Worm (Caenorhabditis elegans) whole organism, L4 larva: ENCODE data around the gene K12H6.5.
A peak's percentile ranks its signal among the peaks of the same experiment; 100 is the strongest.

Experiments
- T20F7.1 ChIP-seq: fragments of 200-800 bp; sonication (Bioruptor generic); optimal IDR thresholded peaks from 2 replicates; lab custom pipeline; 2018; ENCODE audit warnings: mild to moderate bottlenecking, missing genetic modification characterization, missing compliant biosample characterization
- Y105C5A.15 ChIP-seq: fragments of 200-800 bp; sonication (Bioruptor generic); IDR thresholded peaks from 2 replicates; pipeline ENCODE4 v1.3.6; 2022; ENCODE audit warnings: missing genetic modification characterization, missing compliant biosample characterization
- Y48G9A.11 ChIP-seq: fragments of 200-800 bp; sonication (Bioruptor generic); IDR thresholded peaks from 2 replicates; pipeline ENCODE4 v1.3.6; 2022; ENCODE audit warnings: missing genetic modification reagents, missing genetic modification characterization, missing compliant biosample characterization
- Y5F2A.4 ChIP-seq: fragments of 200-800 bp; sonication (Bioruptor generic); optimal IDR thresholded peaks from 2 replicates; lab custom pipeline; 2018; ENCODE audit warnings: mild to moderate bottlenecking, missing genetic modification characterization, missing compliant biosample characterization
- Y75B8A.6 ChIP-seq: fragments of 200-800 bp; sonication (Bioruptor generic); IDR thresholded peaks from 2 replicates; pipeline ENCODE4 v1.3.6; 2022; ENCODE audit warnings: missing genetic modification reagents, missing genetic modification characterization, missing compliant biosample characterization
- ZK337.2 ChIP-seq: fragments of 200-800 bp; sonication (Bioruptor generic); IDR thresholded peaks from 2 replicates; pipeline ENCODE4 v1.3.6; 2022; ENCODE audit warnings: missing genetic modification reagents, missing genetic modification characterization, missing compliant biosample characterization
- ama-1 ChIP-seq: fragments of 150-350 bp; optimal IDR thresholded peaks from 2 replicates; lab custom pipeline; 2014; ENCODE audit warnings: inconsistent platforms, mixed read lengths
- ceh-20 ChIP-seq: fragments of 200-800 bp; sonication (Bioruptor generic); IDR thresholded peaks from 2 replicates; pipeline ENCODE4 v1.3.6; 2022; ENCODE audit warnings: missing genetic modification reagents, missing genetic modification characterization, missing compliant biosample characterization
- ceh-28 ChIP-seq: fragments of 150-350 bp; optimal IDR thresholded peaks from 2 replicates; lab custom pipeline; 2014; ENCODE audit warnings: missing biosample characterization, missing genetic modification reagents, missing genetic modification characterization
- ceh-82 ChIP-seq: sonication (generic microtip); optimal IDR thresholded peaks from 2 replicates; lab custom pipeline; 2017; ENCODE audit warnings: missing biosample characterization, missing genetic modification characterization
- ces-1 ChIP-seq: fragments of 150-350 bp; sonication (generic microtip); optimal IDR thresholded peaks from 4 replicates; lab custom pipeline; 2014; ENCODE audit warnings: missing biosample characterization, missing genetic modification reagents, missing genetic modification characterization
- ctbp-1 ChIP-seq: fragments of 200-800 bp; sonication (Bioruptor generic); IDR thresholded peaks from 2 replicates; pipeline ENCODE4 v1.3.6; 2022; ENCODE audit warnings: missing genetic modification reagents, missing genetic modification characterization, missing compliant biosample characterization
- daf-12 ChIP-seq: fragments of 150-350 bp; optimal IDR thresholded peaks from 2 replicates; lab custom pipeline; 2014; ENCODE audit warnings: missing biosample characterization, missing genetic modification reagents, missing genetic modification characterization
- daf-8 ChIP-seq: fragments of 200-800 bp; sonication (Bioruptor generic); IDR thresholded peaks from 2 replicates; pipeline ENCODE4 v1.3.6; 2022; ENCODE audit warnings: missing genetic modification characterization, missing compliant biosample characterization
- dpl-1 ChIP-seq: fragments of 150-350 bp; optimal IDR thresholded peaks from 2 replicates; lab custom pipeline; 2014; ENCODE audit warnings: missing biosample characterization, missing genetic modification reagents, missing genetic modification characterization
- duxl-1 ChIP-seq: sonication (generic microtip); optimal IDR thresholded peaks from 2 replicates; lab custom pipeline; 2016; ENCODE audit warnings: mild to moderate bottlenecking, missing genetic modification characterization, moderate library complexity, missing compliant biosample characterization; ENCODE audit not compliant: poor library complexity
- dve-1 ChIP-seq: sonication (generic microtip); optimal IDR thresholded peaks from 2 replicates; lab custom pipeline; 2017; ENCODE audit warnings: antibody characterized with exemption, mild to moderate bottlenecking, missing genetic modification characterization, missing compliant biosample characterization; ENCODE audit not compliant: insufficient read depth
- egl-27 ChIP-seq: sonication (generic microtip); optimal IDR thresholded peaks from 3 replicates; lab custom pipeline; 2017; ENCODE audit warnings: missing biosample characterization, missing genetic modification reagents, missing genetic modification characterization
- lin-29 ChIP-seq: fragments of 200-800 bp; sonication (Bioruptor generic); IDR thresholded peaks from 2 replicates; pipeline ENCODE4 v1.3.6; 2022; ENCODE audit warnings: missing genetic modification reagents, missing genetic modification characterization, missing compliant biosample characterization
- lin-39 ChIP-seq: fragments of 150-350 bp; optimal IDR thresholded peaks from 2 replicates; lab custom pipeline; 2014; ENCODE audit warnings: missing biosample characterization, missing genetic modification reagents, missing genetic modification characterization
- madf-5 ChIP-seq, 2 experiments: fragments of 200-800 bp; sonication (Bioruptor generic); IDR thresholded peaks; 2 replicates each; pipeline ENCODE4 v1.3.6; 2022; ENCODE audit warnings: missing compliant biosample characterization in 2 of 2, missing genetic modification characterization in 2 of 2
- mdt-29 ChIP-seq: fragments of 200-800 bp; sonication (Bioruptor generic); IDR thresholded peaks from 2 replicates; pipeline ENCODE4 v1.3.6; 2022; ENCODE audit warnings: missing genetic modification reagents, missing genetic modification characterization, missing compliant biosample characterization
- mep-1 ChIP-seq: fragments of 150-350 bp; sonication (generic microtip); optimal IDR thresholded peaks from 3 replicates; lab custom pipeline; 2014; ENCODE audit warnings: missing biosample characterization, missing genetic modification characterization
- mes-2 ChIP-seq: sonication (generic microtip); optimal IDR thresholded peaks from 2 replicates; lab custom pipeline; 2016; ENCODE audit warnings: missing genotype, mild to moderate bottlenecking, missing genetic modification characterization, missing compliant biosample characterization; ENCODE audit not compliant: poor library complexity, severe bottlenecking
- nhr-25 ChIP-seq: sonication (generic microtip); optimal IDR thresholded peaks from 2 replicates; lab custom pipeline; 2017; ENCODE audit warnings: missing genetic modification characterization, mild to moderate bottlenecking, missing compliant biosample characterization, antibody characterized with exemption, moderate library complexity, borderline replicate concordance; ENCODE audit not compliant: insufficient read depth
- nhr-41 ChIP-seq: fragments of 200-800 bp; sonication (Bioruptor generic); IDR thresholded peaks from 2 replicates; pipeline ENCODE4 v1.3.6; 2022; ENCODE audit warnings: missing genetic modification reagents, missing genetic modification characterization, missing compliant biosample characterization
- nhr-42 ChIP-seq: fragments of 200-800 bp; sonication (Bioruptor generic); IDR thresholded peaks from 2 replicates; pipeline ENCODE4 v1.3.6; 2022; ENCODE audit warnings: missing genetic modification characterization, missing compliant biosample characterization
- nhr-48 ChIP-seq: sonication (generic microtip); optimal IDR thresholded peaks from 2 replicates; lab custom pipeline; 2016; ENCODE audit warnings: mild to moderate bottlenecking, missing genetic modification characterization, missing compliant biosample characterization
- nhr-6 ChIP-seq: fragments of 150-350 bp; optimal IDR thresholded peaks from 2 replicates; lab custom pipeline; 2014; ENCODE audit warnings: missing biosample characterization, missing genetic modification characterization
- pha-4 ChIP-seq, 2 experiments: fragments of 150-350 bp in 1 of 2; fragments of 200-800 bp in 1 of 2; sonication (Bioruptor generic) in 1 of 2; IDR thresholded peaks in 1 of 2; optimal IDR thresholded peaks in 1 of 2; 2 replicates each; pipeline versions ENCODE4 v1.3.6 to Lab custom; 2014 to 2022; ENCODE audit warnings: missing genetic modification characterization in 2 of 2, missing genetic modification reagents in 2 of 2, missing biosample characterization in 1 of 2, missing compliant biosample characterization in 1 of 2
- rbr-2 ChIP-seq: sonication (generic microtip); optimal IDR thresholded peaks from 2 replicates; lab custom pipeline; 2016; ENCODE audit warnings: missing genotype, missing genetic modification characterization, missing compliant biosample characterization
- saeg-2 ChIP-seq: fragments of 200-800 bp; sonication (Bioruptor generic); IDR thresholded peaks from 2 replicates; pipeline ENCODE4 v1.3.6; 2022; ENCODE audit warnings: missing genetic modification reagents, missing genetic modification characterization, missing compliant biosample characterization
- sdz-12 ChIP-seq: fragments of 200-800 bp; sonication (Bioruptor generic); optimal IDR thresholded peaks from 2 replicates; lab custom pipeline; 2018; ENCODE audit warnings: mild to moderate bottlenecking, missing genetic modification characterization, missing compliant biosample characterization
- set-16 ChIP-seq: fragments of 200-800 bp; sonication (Bioruptor generic); IDR thresholded peaks from 2 replicates; pipeline ENCODE4 v1.3.6; 2022; ENCODE audit warnings: missing genetic modification reagents, missing genetic modification characterization, missing compliant biosample characterization
- spr-1 ChIP-seq: sonication (generic microtip); optimal IDR thresholded peaks from 2 replicates; lab custom pipeline; 2016; ENCODE audit warnings: mild to moderate bottlenecking, missing genetic modification characterization, missing compliant biosample characterization
- spr-3 ChIP-seq: fragments of 200-800 bp; sonication (Bioruptor generic); optimal IDR thresholded peaks from 2 replicates; lab custom pipeline; 2018; ENCODE audit warnings: mild to moderate bottlenecking, missing genetic modification characterization, missing compliant biosample characterization
- tag-97 ChIP-seq: fragments of 200-800 bp; sonication (Bioruptor generic); IDR thresholded peaks from 2 replicates; pipeline ENCODE4 v1.3.6; 2022; ENCODE audit warnings: missing genetic modification characterization, missing compliant biosample characterization
- tra-1 ChIP-seq: fragments of 200-800 bp; sonication (Bioruptor generic); IDR thresholded peaks from 2 replicates; pipeline ENCODE4 v1.3.6; 2022; ENCODE audit warnings: missing genetic modification reagents, missing genetic modification characterization, missing compliant biosample characterization
- unc-130 ChIP-seq: sonication (generic microtip); optimal IDR thresholded peaks from 2 replicates; lab custom pipeline; 2016; ENCODE audit warnings: missing genetic modification reagents, missing genetic modification characterization, missing compliant biosample characterization
- unc-39 ChIP-seq: sonication (generic microtip); optimal IDR thresholded peaks from 2 replicates; lab custom pipeline; 2017; ENCODE audit warnings: missing biosample characterization, missing genetic modification characterization
- unc-62 ChIP-seq, 3 experiments: fragments of 150-350 bp in 1 of 3; sonication (generic microtip); optimal IDR thresholded peaks in 2 of 3; peaks in 1 of 3; 1 replicate in 1 of 3; 2 replicates in 2 of 3; lab custom pipeline; 2014 to 2017; ENCODE audit warnings: missing biosample characterization in 3 of 3, missing genetic modification characterization in 3 of 3, missing genetic modification reagents in 3 of 3, missing genotype in 1 of 3
- zfp-2 ChIP-seq: sonication (generic microtip); optimal IDR thresholded peaks from 2 replicates; lab custom pipeline; 2016; ENCODE audit warnings: mild to moderate bottlenecking, missing genetic modification characterization, missing compliant biosample characterization

K12H6.5 gene

DNA sequence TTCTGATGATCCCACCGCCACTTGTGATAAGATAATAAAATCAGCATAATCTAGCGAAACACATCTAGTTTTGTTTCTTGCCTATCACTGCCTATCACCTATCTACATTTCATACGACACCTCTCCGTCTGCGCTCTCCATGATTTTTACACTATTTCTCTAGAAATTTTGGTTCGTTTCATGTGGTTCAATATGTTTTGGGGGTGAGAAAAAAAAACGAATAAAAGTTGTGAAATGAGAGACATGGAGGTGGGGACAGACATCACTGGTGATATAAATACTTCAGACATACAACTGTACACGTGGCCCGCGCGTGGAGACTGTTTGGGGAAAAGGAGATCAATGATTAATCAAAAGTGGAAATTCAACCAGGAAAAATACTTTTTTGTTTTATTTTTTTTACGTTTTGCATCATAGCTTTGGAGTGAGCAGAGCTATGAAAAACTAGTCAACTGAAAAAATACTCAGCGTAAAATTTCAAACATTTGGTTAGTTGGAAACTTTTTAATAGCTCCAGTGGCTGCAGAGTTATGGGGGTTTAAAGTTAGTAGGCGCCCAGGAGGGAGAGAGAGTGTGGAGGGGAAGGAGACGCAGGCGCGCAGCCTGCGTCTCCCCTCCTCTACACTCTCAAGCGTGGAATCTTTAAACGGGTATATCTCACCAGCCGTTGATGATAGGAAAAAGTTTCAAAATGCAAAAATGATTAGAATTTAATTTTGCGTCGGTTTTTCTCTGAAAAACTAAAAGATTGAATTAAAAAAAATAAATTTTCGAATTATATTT is 23.0 kb downstream of the K12H6.5 start (continued):
- peak; percentile 64 for TF ChIP-seq dve-1 (tag; lab: Kevin White, UChicago)
- no peak for TF ChIP-seq ces-1 (GFP tag; lab: Kevin White, UChicago)
- TF ChIP-seq nhr-48 (tag; lab: Kevin White, UChicago): peak; percentile 70
- no peak for TF ChIP-seq dpl-1 (GFP tag; lab: Kevin White, UChicago)
- TF ChIP-seq ctbp-1 (GFP tag; lab: Robert Waterston, UW): no peak

DNA sequence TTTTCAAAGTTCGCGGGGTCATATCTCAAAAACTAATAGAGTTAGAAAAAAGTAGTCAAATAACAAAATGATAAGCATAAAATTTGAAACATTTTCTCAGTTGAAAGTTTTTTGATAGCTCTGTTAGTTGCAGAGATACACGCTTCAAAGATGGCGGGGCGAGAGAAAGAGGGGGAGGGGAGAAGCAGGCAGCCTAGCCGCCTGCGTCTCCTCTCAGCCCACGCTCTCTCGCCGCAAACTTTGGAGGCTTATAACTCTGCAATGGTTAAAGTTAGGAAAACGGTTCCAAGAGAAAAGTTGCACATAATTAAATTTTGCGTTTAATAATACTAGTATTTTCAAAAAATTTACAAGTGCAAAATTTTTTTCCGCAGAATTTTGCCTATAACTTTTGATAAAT is 24.2 kb downstream of the K12H6.5 start:
- TF ChIP-seq set-16 (GFP tag; lab: Robert Waterston, UW) (peak; percentile 54), unc-62 (GFP tag; optimal IDR thresholded peaks at IDR 0.05 in 1 of 2; lab: Kevin White, UChicago) (peak in 1 of 2 experiments; percentile 55), unc-62 (tag; optimal IDR thresholded peaks at IDR 0.05; lab: Kevin White, UChicago) (no peak), lin-29 (GFP tag; lab: Robert Waterston, UW) (no peak)

DNA sequence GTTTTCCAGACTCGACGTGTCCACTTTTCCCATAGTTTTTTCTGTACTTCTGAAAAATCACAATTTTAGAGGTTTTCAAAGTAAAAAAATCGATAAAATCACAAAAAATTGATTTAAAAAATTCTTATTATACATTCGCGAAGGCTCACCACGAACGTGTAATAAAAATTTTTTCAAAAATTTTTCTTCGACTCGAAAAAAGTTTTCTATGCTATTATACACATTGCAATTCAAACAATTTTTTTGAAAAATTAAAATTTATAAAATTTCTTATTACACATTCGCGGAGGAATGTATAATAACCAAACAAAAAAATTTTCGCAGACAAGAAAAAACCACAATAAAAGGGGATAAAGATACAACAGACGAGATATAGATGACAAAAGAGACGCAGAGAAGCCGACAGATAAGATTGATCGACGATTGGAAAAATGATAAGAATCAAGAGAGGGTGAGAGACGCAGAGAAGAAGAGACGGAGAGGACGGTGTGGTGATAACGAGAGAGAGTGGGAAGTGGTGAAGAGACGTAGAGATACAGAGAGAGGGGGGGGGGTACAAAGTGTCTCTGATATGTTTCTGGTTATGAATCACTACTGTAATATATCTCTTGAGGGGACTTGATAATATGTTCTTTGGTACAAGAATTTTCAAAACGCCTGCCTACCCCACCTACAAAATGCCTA is 25.3 kb downstream of the K12H6.5 start, which contains the start of gene nhr-119:
nhr-119 (minus strand) TSS at position 51 of the 684 bp plus-strand sequence.
- TF ChIP-seq nhr-42 (GFP tag; lab: Robert Waterston, UW) (no peak), spr-3 (GFP tag; lab: Kevin White, UChicago) (no peak), unc-130 (GFP tag; lab: Kevin White, UChicago) (no peak), daf-8 (no peak), spr-1 (tag; lab: Kevin White, UChicago) (peak; percentile 56), Y48G9A.11 (GFP tag; lab: Robert Waterston, UW) (no peak), dve-1 (tag; lab: Kevin White, UChicago) (peak; percentile 96), Y105C5A.15 (GFP tag; lab: Robert Waterston, UW) (no peak), nhr-25 (tag; lab: Kevin White, UChicago) (no peak), mdt-29 (GFP tag; lab: Robert Waterston, UW) (0 out of 2 replicates have a peak, but pooled peaks have one; percentile 31), dpl-1 (GFP tag; lab: Kevin White, UChicago) (peak; percentile 26), egl-27 (tag; lab: Kevin White, UChicago) (no peak), rbr-2 (tag; lab: Kevin White, UChicago) (peak; percentile 12), Y5F2A.4 (GFP tag; lab: Kevin White, UChicago) (no peak), ZK337.2 (GFP tag; lab: Robert Waterston, UW) (no peak), ceh-28 (tag; lab: Kevin White, UChicago) (peak; percentile 19), sdz-12 (no peak), daf-12 (tag; lab: Kevin White, UChicago) (no peak), mes-2 (tag; lab: Kevin White, UChicago) (peak; percentile 68), lin-39 (tag; lab: Kevin White, UChicago) (no peak), nhr-41 (no peak), nhr-6 (tag; lab: Kevin White, UChicago) (peak; percentile 44), madf-5 (GFP tag; IDR thresholded peaks at IDR 0.05; lab: Robert Waterston, UW) (no peak), T20F7.1 (GFP tag; lab: Kevin White, UChicago) (no peak), Y75B8A.6 (GFP tag; lab: Robert Waterston, UW) (no peak), saeg-2 (GFP tag; lab: Robert Waterston, UW) (no peak), ceh-82 (no peak), zfp-2 (tag; lab: Kevin White, UChicago) (no peak), ama-1 (lab: Kevin White, UChicago) (no peak), tag-97 (no peak), mep-1 (tag; lab: Kevin White, UChicago) (peak; percentile 59), tra-1 (GFP tag; lab: Robert Waterston, UW) (peak; percentile 83), ceh-20 (GFP tag; lab: Robert Waterston, UW) (peak; percentile 70), duxl-1 (peak; percentile 47), unc-39 (tag; lab: Kevin White, UChicago) (no peak), pha-4 (GFP tag; IDR thresholded peaks at IDR 0.05; lab: Robert Waterston, UW) (peak; percentile 65), pha-4 (tag; optimal IDR thresholded peaks at IDR 0.05; lab: Kevin White, UChicago) (no peak)
